Fruit fly (Drosophila melanogaster) whole organism, embryonic: ENCODE measurements around the gene CG13385.
A peak's percentile ranks its signal among the peaks of the same experiment; 100 is the strongest.

Experiments used
- ATbp ChIP-seq: fragments of 200-800 bp; sonication (Bioruptor generic); optimal IDR thresholded peaks from 2 replicates; lab custom pipeline; 2017; ENCODE audit warnings: missing biosample characterization, mild to moderate bottlenecking, missing genetic modification characterization, missing genetic modification reagents
- Adf1 ChIP-seq: fragments of 200-800 bp; sonication (Bioruptor generic); IDR thresholded peaks from 2 replicates; pipeline ENCODE4 v1.3.6; 2022; ENCODE audit warnings: missing biosample characterization, missing genetic modification characterization
- B-H2 ChIP-seq: fragments of 200-800 bp; sonication (Bioruptor generic); optimal IDR thresholded peaks from 2 replicates; lab custom pipeline; 2018; ENCODE audit warnings: missing biosample characterization, mild to moderate bottlenecking, missing genetic modification characterization
- BtbVII ChIP-seq: fragments of 200-800 bp; sonication (Bioruptor generic); optimal IDR thresholded peaks from 3 replicates; lab custom pipeline; 2017; ENCODE audit warnings: missing biosample characterization, mild to moderate bottlenecking, missing genetic modification characterization
- CG10979 ChIP-seq: fragments of 200-800 bp; sonication (Bioruptor generic); optimal IDR thresholded peaks from 2 replicates; lab custom pipeline; 2018; ENCODE audit warnings: missing biosample characterization, mild to moderate bottlenecking, missing genetic modification characterization, moderate library complexity
- CG11247 ChIP-seq: fragments of 200-800 bp; sonication (Bioruptor generic); IDR thresholded peaks from 2 replicates; pipeline ENCODE4 v1.3.6; 2022; ENCODE audit warnings: missing biosample characterization, missing genetic modification characterization
- CG12219 ChIP-seq: fragments of 200-800 bp; sonication (Bioruptor generic); optimal IDR thresholded peaks from 3 replicates; lab custom pipeline; 2018; ENCODE audit warnings: missing biosample characterization, mild to moderate bottlenecking, missing genetic modification characterization
- CG12942 ChIP-seq: fragments of 200-800 bp; sonication (Bioruptor generic); optimal IDR thresholded peaks from 3 replicates; lab custom pipeline; 2016; ENCODE audit warnings: missing biosample characterization, missing genetic modification characterization
- CG13296 ChIP-seq: fragments of 200-800 bp; sonication (Bioruptor generic); optimal IDR thresholded peaks from 3 replicates; lab custom pipeline; 2018; ENCODE audit warnings: missing biosample characterization, mild to moderate bottlenecking, missing genetic modification characterization
- CG13775 ChIP-seq: fragments of 200-800 bp; sonication (Bioruptor generic); optimal IDR thresholded peaks from 3 replicates; lab custom pipeline; 2017; ENCODE audit warnings: missing biosample characterization, mild to moderate bottlenecking, missing genetic modification characterization
- CG16815 ChIP-seq: fragments of 200-800 bp; sonication (Bioruptor generic); optimal IDR thresholded peaks from 3 replicates; lab custom pipeline; 2017; ENCODE audit warnings: missing biosample characterization, mild to moderate bottlenecking, missing genetic modification characterization
- CG17328 ChIP-seq: fragments of 200-800 bp; sonication (Bioruptor generic); IDR thresholded peaks from 2 replicates; pipeline ENCODE4 v1.3.6; 2022; ENCODE audit warnings: missing biosample characterization, missing genetic modification characterization
- CG18011 ChIP-seq: fragments of 200-800 bp; sonication (Bioruptor generic); optimal IDR thresholded peaks from 2 replicates; lab custom pipeline; 2017; ENCODE audit warnings: missing biosample characterization, missing genetic modification characterization, mild to moderate bottlenecking, moderate library complexity, missing genotype
- CG18262 ChIP-seq: fragments of 200-800 bp; optimal IDR thresholded peaks from 3 replicates; lab custom pipeline; 2019; ENCODE audit warnings: missing biosample characterization, mild to moderate bottlenecking, missing genetic modification characterization, moderate library complexity
- CG2120 ChIP-seq: fragments of 200-800 bp; sonication (Bioruptor generic); optimal IDR thresholded peaks from 3 replicates; lab custom pipeline; 2016; ENCODE audit warnings: missing biosample characterization, missing genetic modification characterization
- CG2129 ChIP-seq: fragments of 200-800 bp; sonication (Bioruptor generic); IDR thresholded peaks from 2 replicates; pipeline ENCODE4 v1.3.6; 2022; ENCODE audit warnings: missing biosample characterization, missing genetic modification characterization; ENCODE audit not compliant: partially characterized antibody
- CG31388 ChIP-seq: fragments of 200-800 bp; sonication (Bioruptor generic); optimal IDR thresholded peaks from 2 replicates; lab custom pipeline; 2016; ENCODE audit warnings: missing biosample characterization, missing genetic modification characterization
- CG3995 ChIP-seq: fragments of 200-800 bp; sonication (Bioruptor generic); optimal IDR thresholded peaks from 3 replicates; lab custom pipeline; 2016; ENCODE audit warnings: missing biosample characterization, missing genetic modification characterization
- CG8388 ChIP-seq: fragments of 200-800 bp; sonication (Bioruptor generic); optimal IDR thresholded peaks from 2 replicates; lab custom pipeline; 2019; ENCODE audit warnings: missing biosample characterization, mild to moderate bottlenecking, missing genetic modification characterization, moderate library complexity
- Camta ChIP-seq: fragments of 200-800 bp; sonication (Bioruptor generic); optimal IDR thresholded peaks from 2 replicates; lab custom pipeline; 2016; ENCODE audit warnings: missing biosample characterization, missing genetic modification characterization
- ERR ChIP-seq: fragments of 200-800 bp; sonication (Bioruptor generic); optimal IDR thresholded peaks from 2 replicates; lab custom pipeline; 2016; ENCODE audit warnings: missing biosample characterization, missing genetic modification characterization
- Eip74EF ChIP-seq, 2 experiments: fragments of 200-800 bp in 1 of 2; fragments of >200 bp in 1 of 2; sonication (Bioruptor generic) in 1 of 2; optimal IDR thresholded peaks; 2 replicates each; lab custom pipeline; 2017 to 2019; ENCODE audit warnings: missing biosample characterization in 2 of 2, missing genetic modification characterization in 2 of 2, mild to moderate bottlenecking in 1 of 2, moderate library complexity in 1 of 2
- HLHmδ ChIP-seq: fragments of 200-800 bp; sonication (Bioruptor generic); optimal IDR thresholded peaks from 2 replicates; lab custom pipeline; 2018; ENCODE audit warnings: missing biosample characterization, mild to moderate bottlenecking, missing genetic modification characterization, moderate library complexity
- Hsf ChIP-seq: fragments of 200-800 bp; sonication (Bioruptor generic); optimal IDR thresholded peaks from 3 replicates; lab custom pipeline; 2016; ENCODE audit warnings: missing biosample characterization, missing genetic modification characterization
- Mes4 ChIP-seq: fragments of 200-800 bp; sonication (Bioruptor generic); optimal IDR thresholded peaks from 2 replicates; lab custom pipeline; 2016; ENCODE audit warnings: missing biosample characterization, missing genetic modification characterization
- NC2β ChIP-seq: fragments of 200-800 bp; sonication (Bioruptor generic); optimal IDR thresholded peaks from 2 replicates; lab custom pipeline; 2016; ENCODE audit warnings: missing biosample characterization, missing genetic modification characterization
- NK7.1 ChIP-seq: fragments of 200-800 bp; sonication (Bioruptor generic); optimal IDR thresholded peaks from 3 replicates; lab custom pipeline; 2016; ENCODE audit warnings: missing biosample characterization, missing genetic modification characterization
- NfI ChIP-seq: fragments of 200-800 bp; sonication (Bioruptor generic); optimal IDR thresholded peaks from 3 replicates; lab custom pipeline; 2018; ENCODE audit warnings: missing biosample characterization, mild to moderate bottlenecking, missing genetic modification characterization, moderate library complexity
- Sry-δ ChIP-seq: fragments of 200-800 bp; sonication (Bioruptor generic); optimal IDR thresholded peaks from 2 replicates; lab custom pipeline; 2016; ENCODE audit warnings: missing biosample characterization, missing genetic modification characterization
- Usf ChIP-seq: fragments of 200-800 bp; sonication (Bioruptor generic); optimal IDR thresholded peaks from 2 replicates; lab custom pipeline; 2017; ENCODE audit warnings: missing genotype, missing biosample characterization, missing genetic modification characterization
- Xrp1 ChIP-seq: fragments of 200-800 bp; sonication (Bioruptor generic); IDR thresholded peaks from 2 replicates; pipeline ENCODE4 v1.3.6; 2022; ENCODE audit warnings: missing biosample characterization, missing genetic modification characterization
- YL-1 ChIP-seq: fragments of 200-800 bp; sonication (Bioruptor generic); optimal IDR thresholded peaks from 3 replicates; lab custom pipeline; 2017; ENCODE audit warnings: missing biosample characterization, mild to moderate bottlenecking, missing genetic modification characterization
- amos ChIP-seq: fragments of 200-800 bp; sonication (Bioruptor generic); IDR thresholded peaks from 2 replicates; pipeline ENCODE4 v1.3.6; 2022; ENCODE audit warnings: missing biosample characterization, missing genetic modification characterization; ENCODE audit not compliant: partially characterized antibody
- ato ChIP-seq: fragments of 200-800 bp; sonication (Bioruptor generic); IDR thresholded peaks from 2 replicates; pipeline ENCODE4 v1.3.6; 2022; ENCODE audit warnings: missing biosample characterization, missing genetic modification characterization; ENCODE audit not compliant: partially characterized antibody
- chm ChIP-seq: fragments of 200-800 bp; sonication (Bioruptor generic); IDR thresholded peaks from 2 replicates; pipeline ENCODE4 v1.3.6; 2022; ENCODE audit warnings: missing biosample characterization, missing genetic modification characterization
- crc ChIP-seq: fragments of 200-800 bp; sonication (Bioruptor generic); optimal IDR thresholded peaks from 2 replicates; lab custom pipeline; 2016; ENCODE audit warnings: missing biosample characterization, missing genetic modification characterization
- eyg ChIP-seq: fragments of 200-800 bp; sonication (Bioruptor generic); optimal IDR thresholded peaks from 3 replicates; lab custom pipeline; 2016; ENCODE audit warnings: missing biosample characterization, missing genetic modification characterization
- fd3F ChIP-seq: fragments of 200-800 bp; sonication (Bioruptor generic); optimal IDR thresholded peaks from 2 replicates; lab custom pipeline; 2018; ENCODE audit warnings: missing biosample characterization, mild to moderate bottlenecking, missing genetic modification characterization, moderate library complexity
- fd64A ChIP-seq: fragments of 200-800 bp; sonication (Bioruptor generic); optimal IDR thresholded peaks from 3 replicates; lab custom pipeline; 2018; ENCODE audit warnings: missing biosample characterization, mild to moderate bottlenecking, missing genetic modification characterization
- gem ChIP-seq: fragments of 200-800 bp; sonication (Bioruptor generic); optimal IDR thresholded peaks from 2 replicates; lab custom pipeline; 2019; ENCODE audit warnings: missing biosample characterization, mild to moderate bottlenecking, missing genetic modification characterization, moderate library complexity
- gsb ChIP-seq: fragments of 200-800 bp; sonication (Bioruptor generic); IDR thresholded peaks from 2 replicates; pipeline ENCODE4 v1.3.6; 2022; ENCODE audit warnings: missing biosample characterization, missing genetic modification characterization
- nom ChIP-seq: fragments of 200-800 bp; sonication (Bioruptor generic); optimal IDR thresholded peaks from 2 replicates; lab custom pipeline; 2017; ENCODE audit warnings: missing biosample characterization, missing genetic modification characterization, mild to moderate bottlenecking, moderate library complexity, missing genetic modification reagents
- org-1 ChIP-seq: fragments of 200-800 bp; sonication (Bioruptor generic); optimal IDR thresholded peaks from 2 replicates; lab custom pipeline; 2017; ENCODE audit warnings: missing biosample characterization, missing genetic modification characterization
- pb ChIP-seq: fragments of 200-800 bp; sonication (Bioruptor generic); optimal IDR thresholded peaks from 3 replicates; lab custom pipeline; 2016; ENCODE audit warnings: missing biosample characterization, missing genetic modification characterization
- prd ChIP-seq, 3 experiments: fragments of >200 bp in 2 of 3; fragments of 200-800 bp in 1 of 3; sonication (Bioruptor generic) in 1 of 3; optimal IDR thresholded peaks in 2 of 3; IDR thresholded peaks in 1 of 3; 2 replicates in 2 of 3; 3 replicates in 1 of 3; pipeline versions ENCODE4 v1.3.6 to Lab custom; 2017 to 2022; ENCODE audit warnings: missing biosample characterization in 1 of 3, missing genetic modification characterization in 1 of 3
- slou ChIP-seq: fragments of 200-800 bp; sonication (Bioruptor generic); optimal IDR thresholded peaks from 3 replicates; lab custom pipeline; 2016; ENCODE audit warnings: missing biosample characterization, missing genetic modification characterization
- tgo ChIP-seq: fragments of 200-800 bp; sonication (Bioruptor generic); IDR thresholded peaks from 3 replicates; pipeline ENCODE4 v1.3.6; 2022; ENCODE audit warnings: missing biosample characterization, missing genetic modification characterization
- vnd ChIP-seq: fragments of 200-800 bp; sonication (Bioruptor generic); IDR thresholded peaks from 3 replicates; pipeline ENCODE4 v1.3.6; 2022; ENCODE audit warnings: missing biosample characterization, missing genetic modification characterization; ENCODE audit not compliant: partially characterized antibody
- yki ChIP-seq: fragments of >200 bp; optimal IDR thresholded peaks from 3 replicates; lab custom pipeline; 2018

The CG13385 gene

DNA sequence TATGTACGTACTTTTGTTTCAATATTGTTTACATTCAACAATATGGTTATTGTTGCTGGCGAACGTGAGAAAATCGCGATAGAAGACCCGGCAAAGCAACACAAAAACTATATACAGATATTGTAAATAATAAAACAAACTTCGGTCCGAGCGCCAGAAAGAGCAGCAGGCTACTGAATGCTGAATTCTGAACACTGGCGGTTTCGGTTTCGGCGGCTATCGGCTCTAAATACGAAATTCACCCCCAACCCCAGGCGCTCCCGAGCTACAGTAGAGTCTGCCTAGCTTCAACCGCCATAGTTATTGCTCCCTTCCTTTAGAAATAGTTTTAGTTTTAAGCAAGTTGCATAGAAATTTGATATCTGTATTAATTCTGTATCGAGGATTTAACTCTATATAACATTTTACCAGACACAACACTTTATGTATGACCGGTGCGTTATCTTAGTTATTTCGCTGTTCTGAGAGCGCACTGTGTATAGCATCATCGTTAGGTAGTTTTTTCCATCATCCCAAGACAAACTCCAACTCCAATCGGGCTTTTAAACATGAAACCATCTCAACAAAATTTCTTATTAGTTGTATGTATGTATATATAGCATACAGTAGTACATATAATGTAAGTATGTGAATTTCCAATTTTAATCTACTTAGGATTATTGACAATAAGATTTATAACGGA lies 34.0 kb upstream of the CG13385 start, which contains the start of gene CG7627 (continued):
- peak; percentile 48 for TF ChIP-seq nom (GFP tag; lab: Kevin White, UChicago)
- TF ChIP-seq YL-1 (GFP tag; lab: Kevin White, UChicago): no peak
- TF ChIP-seq Eip74EF (GFP tag; optimal IDR thresholded peaks at IDR 0.05; lab: Kevin White, UChicago): peak in 1 of 2 experiments; percentile 41
- peak; percentile 76 for TF ChIP-seq CG16815 (GFP tag; lab: Kevin White, UChicago)
- TF ChIP-seq slou: peak; percentile 17
- peak; percentile 63 for TF ChIP-seq NK7.1 (GFP tag; lab: Kevin White, UChicago)
- peak; percentile 80 for TF ChIP-seq CG17328 (GFP tag; lab: Robert Waterston, UW)
- no peak for TF ChIP-seq prd (optimal IDR thresholded peaks at IDR 0.05; lab: Kevin White, UChicago)
- peak; percentile 81 for TF ChIP-seq prd (GFP tag; IDR thresholded peaks at IDR 0.05; lab: Robert Waterston, UW)
- peak; percentile 88 for TF ChIP-seq CG11247 (GFP tag; lab: Robert Waterston, UW)
- TF ChIP-seq BtbVII (GFP tag; lab: Kevin White, UChicago): peak; percentile 82
- TF ChIP-seq Adf1: peak; percentile 68
- TF ChIP-seq NC2β (GFP tag; lab: Kevin White, UChicago): peak; percentile 49
- TF ChIP-seq amos (GFP tag; lab: Robert Waterston, UW): peak; percentile 27; the same call in 1 of the 2 replicates
- TF ChIP-seq crc (GFP tag; lab: Kevin White, UChicago): peak; percentile 68
- peak; percentile 48 for TF ChIP-seq Sry-δ
- peak; percentile 59 for TF ChIP-seq org-1 (GFP tag; lab: Kevin White, UChicago)
- peak; percentile 37 for TF ChIP-seq CG12942
- TF ChIP-seq fd64A (GFP tag; lab: Kevin White, UChicago): no peak
- TF ChIP-seq B-H2 (GFP tag; lab: Kevin White, UChicago): peak; percentile 70
- peak; percentile 26 for TF ChIP-seq CG18011
- TF ChIP-seq Xrp1: peak; percentile 83
- peak; percentile 83 for TF ChIP-seq gem
- TF ChIP-seq CG13775 (GFP tag; lab: Kevin White, UChicago): peak; percentile 60
- TF ChIP-seq yki (lab: Kevin White, UChicago): no peak
- peak; percentile 89 for TF ChIP-seq CG2120 (GFP tag; lab: Kevin White, UChicago)
- TF ChIP-seq CG3995 (GFP tag; lab: Kevin White, UChicago): peak; percentile 7
- peak; percentile 68 for TF ChIP-seq ATbp (GFP tag; lab: Kevin White, UChicago)
- TF ChIP-seq vnd: no peak
- peak; percentile 55 for TF ChIP-seq CG8388
- TF ChIP-seq ERR (GFP tag; lab: Kevin White, UChicago): peak; percentile 63
- peak; percentile 51 for TF ChIP-seq Usf
- peak; percentile 74 for TF ChIP-seq Hsf (GFP tag; lab: Kevin White, UChicago)
- TF ChIP-seq CG18262 (tag; lab: Kevin White, UChicago): peak; percentile 74
- peak; percentile 67 for TF ChIP-seq pb (GFP tag; lab: Kevin White, UChicago)
- TF ChIP-seq CG2129 (GFP tag; lab: Robert Waterston, UW): no peak
- TF ChIP-seq Mes4 (GFP tag; lab: Kevin White, UChicago): peak; percentile 35
- peak; percentile 50 for TF ChIP-seq eyg
- TF ChIP-seq gsb (GFP tag; lab: Robert Waterston, UW): peak; percentile 43; the same call in 1 of the 2 replicates
- TF ChIP-seq tgo (GFP tag; lab: Robert Waterston, UW): peak; percentile 74
- peak; percentile 47 for TF ChIP-seq Camta (GFP tag; lab: Kevin White, UChicago)
- peak; percentile 78 for TF ChIP-seq CG10979
- peak; percentile 67 for TF ChIP-seq CG13296 (GFP tag; lab: Kevin White, UChicago)
- TF ChIP-seq HLHmδ (GFP tag; lab: Kevin White, UChicago): no peak
- peak; percentile 72; the same call in 1 of the 2 replicates for TF ChIP-seq chm (GFP tag; lab: Robert Waterston, UW)
- TF ChIP-seq NfI: peak; percentile 52
- no peak for TF ChIP-seq CG31388 (GFP tag; lab: Kevin White, UChicago)
- TF ChIP-seq CG12219 (GFP tag; lab: Kevin White, UChicago): peak; percentile 73
- TF ChIP-seq ato (GFP tag; lab: Robert Waterston, UW): no peak
- peak; percentile 60 for TF ChIP-seq fd3F (GFP tag; lab: Kevin White, UChicago)
